Fruit fly (Drosophila melanogaster) whole organism, larva: ENCODE data around the gene Rrp45.
A peak's percentile ranks its signal among the peaks of the same experiment; 100 is the strongest.

Source experiments
- noc ChIP-seq: fragments of 200-800 bp; sonication (Bioruptor generic); optimal IDR thresholded peaks from 3 replicates; lab custom pipeline; 2019; ENCODE audit warnings: missing biosample characterization, mild to moderate bottlenecking, missing genetic modification characterization, moderate library complexity

Gene Rrp45

DNA sequence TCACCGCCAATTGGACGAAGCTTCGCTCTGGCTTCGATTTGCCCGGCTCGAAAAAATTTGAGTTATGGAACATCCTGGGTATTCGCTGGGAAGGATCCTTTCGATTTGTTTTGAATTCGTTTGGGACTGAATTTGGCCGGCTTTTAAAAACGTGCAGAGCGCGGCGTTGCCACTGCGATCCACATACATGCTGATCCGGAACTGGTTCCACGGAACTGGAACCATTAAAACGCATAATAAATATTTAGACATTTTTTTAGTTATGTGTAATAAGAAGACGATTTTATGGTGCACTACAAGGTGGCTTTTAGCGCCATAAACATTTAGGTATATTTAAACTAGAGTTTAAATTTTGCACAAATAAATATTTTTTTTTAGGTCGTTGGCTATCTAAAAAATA is at the start of gene Rrp45:
Gene Rrp45 (minus strand): TSS at position 209 of the 400 bp plus-strand sequence.
- no peak for TF ChIP-seq noc (tag; lab: Kevin White, UChicago)

DNA sequence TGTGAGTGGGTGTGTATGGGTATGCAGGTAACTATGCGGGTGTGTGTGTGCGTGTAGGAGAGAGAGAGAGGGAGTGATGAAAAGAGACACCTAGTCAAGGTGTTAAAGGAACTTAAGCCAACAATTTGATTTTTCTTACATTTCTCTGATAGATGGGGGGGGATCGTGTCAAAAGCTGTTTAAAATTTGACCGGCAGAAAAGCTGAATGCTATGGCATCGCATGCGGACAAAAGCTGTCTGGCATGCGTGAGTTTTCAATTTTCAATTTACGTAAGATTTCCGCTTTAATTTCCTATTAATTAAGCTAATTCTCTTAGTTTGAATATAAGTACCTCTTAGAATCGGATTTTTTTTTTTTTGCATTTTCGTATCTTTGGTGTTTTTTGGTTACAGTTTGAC is 48.8 kb upstream of the Rrp45 start:
- no peak for TF ChIP-seq noc (tag; lab: Kevin White, UChicago)

DNA sequence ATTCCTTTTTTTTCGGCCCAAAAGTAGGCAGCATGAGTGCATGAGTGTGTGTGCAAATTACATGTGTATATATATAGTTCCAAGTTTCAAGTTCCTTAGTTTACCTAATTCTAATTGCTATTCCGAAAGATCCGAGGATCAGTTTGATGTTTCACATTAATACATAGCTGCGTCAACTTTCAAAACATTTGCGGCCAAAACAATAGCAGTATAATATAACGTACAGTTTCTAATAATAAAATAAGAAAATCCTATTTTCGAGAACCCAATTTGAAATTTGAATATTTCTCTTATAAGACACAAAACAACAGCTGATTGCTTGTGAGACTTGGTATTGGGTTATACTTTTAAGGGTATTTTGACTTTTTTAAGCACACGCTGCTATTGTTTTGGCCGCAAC is 48.0 kb upstream of the Rrp45 start:
- no peak for TF ChIP-seq noc (tag; lab: Kevin White, UChicago)

DNA sequence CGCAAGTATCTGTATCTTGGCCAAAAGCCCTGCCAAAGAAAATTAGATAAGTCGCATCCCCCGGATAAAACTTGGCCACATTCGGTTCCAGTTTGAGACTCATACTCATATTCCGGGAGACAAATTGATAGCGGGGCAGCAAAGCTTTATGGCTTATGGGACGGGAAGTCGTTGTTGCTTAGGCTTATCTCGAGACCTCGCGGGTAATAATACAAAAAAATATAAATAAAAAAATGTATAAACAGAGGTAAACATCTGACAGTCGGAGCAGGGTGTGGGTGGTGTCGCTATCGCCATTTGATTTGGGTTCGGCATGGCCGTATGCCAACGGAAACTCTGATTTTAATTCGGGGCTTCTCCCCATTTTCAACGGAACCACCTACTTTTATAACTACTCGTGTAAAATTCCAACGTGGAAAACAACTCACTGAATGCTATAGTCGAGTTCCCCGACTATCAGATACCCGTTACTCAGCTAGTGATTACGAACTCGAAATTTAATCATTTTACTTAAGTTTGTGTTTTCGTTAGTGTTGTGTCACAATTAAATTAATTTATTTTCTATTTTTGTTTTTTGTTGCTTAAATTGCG is 46.6 kb upstream of the Rrp45 start:
- peak; percentile 32 for TF ChIP-seq noc (tag; lab: Kevin White, UChicago)

DNA sequence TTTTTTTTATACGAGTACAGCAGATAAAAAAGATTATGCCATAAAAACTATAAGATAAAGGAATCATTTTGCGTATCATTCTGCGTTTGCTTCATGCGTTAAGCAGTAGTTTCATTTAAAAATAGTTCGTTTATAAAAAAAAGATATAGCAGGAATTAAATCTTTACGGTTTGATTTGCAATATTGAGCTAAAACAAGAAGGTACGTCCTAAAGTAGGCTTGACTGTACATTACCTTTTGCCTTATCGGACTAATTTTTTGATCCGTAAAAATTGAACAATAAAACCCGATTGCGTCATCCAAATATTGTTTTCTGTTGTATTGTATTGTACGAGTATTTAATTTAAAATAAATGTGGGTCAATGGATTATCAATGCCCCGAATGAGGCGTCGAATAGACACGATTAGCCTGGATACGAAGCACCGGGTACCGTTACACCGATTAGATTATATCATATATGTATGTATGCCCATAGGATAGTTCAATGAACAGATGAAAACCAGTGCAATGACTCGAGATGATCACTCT is 45.8 kb upstream of the Rrp45 start:
- no peak for TF ChIP-seq noc (tag; lab: Kevin White, UChicago)

DNA sequence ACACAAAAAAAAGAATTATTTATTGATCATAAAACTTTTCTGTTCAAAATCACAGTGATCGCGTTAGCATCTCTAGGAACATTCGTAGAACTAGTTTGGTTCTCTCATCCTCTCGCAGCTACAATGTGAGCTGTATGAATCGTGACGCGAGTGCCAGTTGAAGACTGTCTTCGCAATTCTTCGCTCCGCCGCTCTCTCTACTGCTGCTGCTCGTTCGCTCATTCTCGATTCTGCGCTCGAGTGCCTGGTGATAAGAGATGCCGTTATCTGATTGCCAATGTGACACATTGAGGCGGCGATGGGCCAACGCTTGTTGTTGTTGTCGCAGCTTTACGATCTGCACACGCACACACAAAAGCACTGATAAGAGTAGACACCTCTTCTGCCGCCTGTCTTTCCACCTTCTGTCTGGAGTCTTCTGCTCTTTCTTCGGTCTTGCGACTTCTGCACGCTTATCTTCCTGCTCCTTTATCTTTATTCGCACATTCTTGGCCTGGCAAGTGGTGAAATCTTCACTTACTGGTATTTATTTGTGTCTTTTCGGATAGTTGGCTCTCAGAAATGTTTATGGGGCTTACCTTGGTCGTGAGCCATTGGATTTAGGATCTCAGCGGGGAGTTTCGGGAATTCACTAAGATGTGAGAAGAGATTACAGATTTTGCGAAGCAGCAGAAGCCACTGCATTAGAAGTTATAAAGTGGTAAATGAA is 45.2 kb upstream of the Rrp45 start:
- peak; percentile 80 for TF ChIP-seq noc (tag; lab: Kevin White, UChicago)

DNA sequence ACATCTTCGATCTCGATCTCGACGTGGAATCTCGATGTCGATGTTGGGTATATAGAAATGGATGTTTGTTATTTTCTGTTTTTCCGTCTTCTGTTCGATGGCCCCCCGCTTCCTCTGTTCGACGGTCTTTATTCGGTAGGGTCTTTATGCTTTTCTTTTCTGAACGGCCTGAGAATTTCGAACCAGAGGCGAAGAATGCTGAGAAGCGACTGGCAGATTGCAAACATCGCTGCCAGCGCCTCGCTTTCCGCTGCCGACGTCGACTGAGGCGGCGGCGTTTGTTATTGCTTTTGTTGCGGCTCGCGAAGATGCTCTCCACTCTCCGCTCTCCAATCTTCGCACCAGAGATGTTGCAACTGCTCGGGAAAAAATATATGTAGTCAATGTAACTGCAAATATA is 44.2 kb upstream of the Rrp45 start, which contains the start of the genes CG13004 and CG46306:
Gene CG13004 (minus strand): TSS at position 217 of the 400 bp plus-strand sequence.
Gene CG46306 (minus strand): TSS at position 217 of the 400 bp plus-strand sequence.
- no peak for TF ChIP-seq noc (tag; lab: Kevin White, UChicago)

DNA sequence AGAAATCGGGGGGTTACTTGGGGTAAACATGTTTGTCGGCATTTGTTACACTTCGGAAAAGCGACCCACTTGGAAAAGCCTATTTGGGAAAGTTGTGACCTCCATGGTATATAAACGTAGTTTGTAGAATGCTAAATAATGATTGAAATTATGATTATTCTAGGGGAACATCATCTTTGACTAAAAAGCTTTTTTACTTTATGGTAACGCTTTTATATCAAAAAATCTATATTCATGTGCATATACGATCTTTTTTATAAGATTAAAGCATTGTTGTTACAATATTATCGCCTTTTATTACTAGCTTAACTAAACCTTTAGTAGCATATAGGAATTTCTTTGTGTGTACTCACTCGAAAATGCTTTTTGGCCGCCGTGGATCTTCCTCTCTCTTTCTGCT is 43.2 kb upstream of the Rrp45 start:
- no peak for TF ChIP-seq noc (tag; lab: Kevin White, UChicago)

DNA sequence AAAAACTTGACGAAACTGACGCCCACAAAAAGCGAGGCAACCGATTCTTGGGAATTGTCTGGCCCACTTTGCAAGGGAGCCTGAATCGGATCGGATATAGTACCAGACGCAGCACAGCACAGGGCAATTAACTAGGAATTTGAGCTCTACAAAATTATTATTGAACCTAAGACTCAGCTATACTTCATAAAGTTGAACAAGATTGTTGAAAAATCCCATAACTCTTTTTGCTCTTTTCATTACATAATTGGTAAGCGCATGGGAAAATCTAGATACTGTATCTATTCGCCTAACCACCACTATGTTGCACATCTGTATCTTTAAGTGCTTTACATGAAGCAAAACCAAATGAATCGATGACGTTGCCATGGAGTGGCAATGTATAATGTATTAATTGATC is 42.0 kb upstream of the Rrp45 start:
- TF ChIP-seq noc (tag; lab: Kevin White, UChicago), result no peak

DNA sequence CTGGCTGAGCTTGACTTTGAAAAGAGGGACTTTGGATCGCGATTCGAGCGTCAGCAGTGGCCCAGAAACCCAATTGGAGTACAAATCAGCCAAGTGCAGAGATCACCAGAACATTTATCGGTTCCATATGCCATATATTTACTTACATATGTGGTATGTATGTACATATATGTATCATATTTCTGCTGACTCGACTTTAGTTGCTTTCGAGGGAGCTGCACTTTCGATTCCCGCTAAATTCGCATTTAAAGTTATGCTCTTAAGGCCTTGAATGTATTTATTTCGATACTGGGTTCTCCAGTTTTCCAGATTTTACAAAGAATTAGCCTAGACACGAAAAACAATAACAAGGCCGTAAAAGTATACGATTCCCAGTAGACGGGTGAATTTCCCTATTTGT is 40.8 kb upstream of the Rrp45 start:
- no peak for TF ChIP-seq noc (tag; lab: Kevin White, UChicago)

DNA sequence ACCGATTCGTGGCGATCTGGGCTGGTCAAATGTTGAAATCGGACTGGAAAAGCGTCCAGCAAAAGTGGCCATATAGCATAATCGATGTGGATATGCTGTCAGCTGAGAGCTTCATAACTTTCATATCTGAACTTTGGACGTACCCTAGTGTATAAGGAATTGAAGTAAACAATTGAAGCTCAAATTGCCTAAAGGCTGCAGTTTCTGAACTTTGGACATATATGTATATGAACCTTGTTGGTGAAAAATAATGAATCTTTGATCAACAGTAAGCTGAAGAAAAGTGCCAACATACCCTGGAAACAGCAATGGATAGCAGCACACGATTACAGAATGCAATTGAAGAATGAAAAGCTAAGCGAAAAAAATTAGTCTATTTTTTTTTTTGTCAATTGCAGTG is 39.0 kb upstream of the Rrp45 start:
- no peak for TF ChIP-seq noc (tag; lab: Kevin White, UChicago)

DNA sequence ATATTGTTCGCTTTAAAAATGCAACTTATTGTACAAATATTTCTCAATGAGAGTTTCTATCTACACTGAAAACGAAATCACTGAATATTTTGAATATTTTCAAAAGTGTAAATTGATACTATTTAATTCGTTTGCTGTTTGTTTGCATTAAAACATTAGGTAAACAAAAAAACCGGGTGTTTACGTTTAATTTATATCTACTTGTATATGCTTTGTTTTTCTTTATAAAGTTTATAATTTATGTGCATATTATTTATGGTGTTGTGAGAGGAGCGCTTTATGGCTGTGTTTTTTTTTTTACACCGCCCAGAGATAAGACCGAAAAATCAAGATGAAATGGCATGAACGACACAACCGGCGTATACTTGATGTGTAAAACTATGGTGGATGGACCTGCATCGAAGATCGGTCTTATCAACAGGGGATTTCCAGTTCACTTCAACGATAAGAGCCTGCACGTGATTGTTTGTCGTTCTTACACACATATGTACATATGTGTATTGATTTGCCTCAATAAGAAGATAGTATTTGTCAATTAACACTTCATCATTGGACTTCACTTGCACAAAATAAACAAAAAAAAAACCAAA is 38.5 kb upstream of the Rrp45 start:
- peak; percentile 43 for TF ChIP-seq noc (tag; lab: Kevin White, UChicago)

DNA sequence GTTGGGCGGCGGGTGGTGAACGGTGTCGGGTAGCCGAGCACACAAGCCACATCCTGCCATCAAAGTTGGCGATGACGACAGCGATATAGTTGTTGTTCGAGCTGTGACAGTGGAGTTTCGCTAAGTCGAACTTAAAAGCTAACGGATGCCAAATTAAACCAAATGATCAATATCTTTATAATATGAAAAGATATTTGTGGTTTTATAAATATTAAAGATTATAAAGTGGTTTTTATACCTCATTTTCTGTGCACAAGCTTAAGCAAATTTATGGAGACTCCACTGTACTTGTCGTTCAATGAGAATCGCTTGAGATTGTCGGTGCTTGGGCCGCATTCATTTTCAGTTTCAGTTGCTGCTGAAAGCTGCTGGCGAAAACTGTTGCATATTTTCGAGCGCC is 31.0 kb upstream of the Rrp45 start:
- peak; percentile 22 for TF ChIP-seq noc (tag; lab: Kevin White, UChicago)

DNA sequence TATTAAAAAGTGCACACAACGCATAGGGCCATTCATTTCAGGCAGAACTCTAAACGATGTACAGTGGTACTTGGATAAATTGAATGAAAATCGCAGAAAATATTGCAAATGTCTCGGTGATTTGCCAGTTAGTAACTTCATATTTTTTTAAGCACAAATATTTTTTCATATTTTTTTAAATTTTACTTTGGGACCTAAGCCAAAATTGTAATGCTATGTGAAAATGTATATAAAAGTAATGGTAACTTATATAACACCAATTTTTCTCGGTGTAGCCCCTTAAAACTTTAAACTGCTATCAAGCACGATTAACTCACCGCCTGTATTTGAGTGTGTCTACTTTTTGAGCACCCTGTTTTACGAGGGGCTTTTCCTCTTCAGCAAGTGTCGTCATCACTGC is 30.1 kb upstream of the Rrp45 start:
- TF ChIP-seq noc (tag; lab: Kevin White, UChicago), result no peak

DNA sequence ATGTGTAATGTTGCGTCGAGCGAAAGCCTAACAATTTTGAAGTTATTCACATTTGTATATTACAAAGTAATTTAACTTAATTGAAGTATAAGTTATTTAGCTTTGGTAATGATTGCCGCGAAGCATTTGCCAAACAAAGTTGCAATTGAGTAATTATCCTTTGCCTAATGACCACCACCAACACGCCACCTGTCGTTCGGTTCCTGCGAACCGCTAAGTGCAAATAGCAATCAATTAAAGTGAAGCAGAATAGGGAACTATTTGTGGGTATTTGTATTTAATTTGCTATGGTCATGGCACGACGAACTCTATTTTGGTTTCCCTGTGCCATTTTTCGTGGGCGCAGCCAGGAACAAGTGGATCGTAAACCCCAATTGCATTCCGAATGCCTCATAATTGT is 29.6 kb upstream of the Rrp45 start:
- no peak for TF ChIP-seq noc (tag; lab: Kevin White, UChicago)

DNA sequence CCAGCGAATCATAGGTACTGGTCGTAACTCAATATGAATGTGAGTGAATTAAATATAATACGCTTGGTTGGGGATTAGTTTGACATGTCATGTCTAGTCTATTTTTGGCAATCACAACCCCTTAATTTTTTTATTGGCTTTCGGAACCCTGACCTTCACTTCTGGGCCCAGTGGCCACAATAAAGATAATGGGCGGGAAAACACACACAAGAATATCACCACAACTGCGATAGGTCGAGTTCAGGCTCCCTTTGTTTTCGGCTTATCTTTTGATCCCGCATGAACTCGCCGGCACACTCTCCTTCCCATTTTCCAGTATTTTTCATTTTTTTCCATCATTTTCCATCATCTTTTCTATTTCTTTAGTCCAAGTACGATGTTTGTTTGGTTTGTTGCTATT is 27.1 kb upstream of the Rrp45 start:
- no peak for TF ChIP-seq noc (tag; lab: Kevin White, UChicago)
